Worm (Caenorhabditis elegans) whole organism, midembryonic: Measurements from ENCODE around the gene sel-12.

Experiments
- T22C8.4 ChIP-seq: fragments of 200-800 bp; sonication (Bioruptor generic); IDR thresholded peaks from 2 replicates; pipeline ENCODE4 v1.3.6; 2022; ENCODE audit warnings: missing genetic modification characterization, missing compliant biosample characterization
- flt-1 ChIP-seq: fragments of 200-800 bp; sonication (Bioruptor generic); IDR thresholded peaks from 2 replicates; pipeline ENCODE4 v1.3.6; 2022; ENCODE audit warnings: missing genetic modification characterization, missing compliant biosample characterization
- klf-2 ChIP-seq: fragments of 200-800 bp; sonication (Bioruptor generic); conservative IDR thresholded peaks from 2 replicates; pipeline ENCODE4 v1.3.6; 2022; ENCODE audit warnings: missing genetic modification reagents, missing genetic modification characterization, missing compliant biosample characterization
- med-1 ChIP-seq: sonication (generic microtip); optimal IDR thresholded peaks from 2 replicates; lab custom pipeline; 2017; ENCODE audit warnings: missing genetic modification characterization, mild to moderate bottlenecking, missing compliant biosample characterization, antibody characterized with exemption, missing genetic modification reagents; ENCODE audit not compliant: insufficient read depth
- tab-1 ChIP-seq: fragments of 200-800 bp; sonication (Bioruptor generic); IDR thresholded peaks from 2 replicates; pipeline ENCODE4 v1.3.6; 2022; ENCODE audit warnings: missing genetic modification characterization, missing compliant biosample characterization

DNA sequence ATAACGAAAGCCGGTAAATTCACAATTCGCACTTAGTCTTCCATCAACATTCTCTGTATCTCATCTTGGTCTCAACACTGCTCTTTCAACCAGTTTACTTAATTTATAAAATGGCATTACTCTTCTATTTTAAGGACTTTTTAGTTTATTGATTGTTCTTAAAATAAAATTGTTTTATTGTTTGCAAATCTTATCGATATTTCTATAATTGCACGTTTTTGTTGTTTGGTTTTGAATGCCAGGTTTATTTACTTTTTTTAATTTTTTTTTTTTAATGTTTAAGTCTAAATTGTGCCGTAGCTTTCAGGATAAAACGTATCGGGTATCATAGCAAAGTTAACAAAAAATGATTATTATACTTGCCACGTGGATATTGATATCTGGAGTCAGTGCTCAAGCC is 41.9 kb downstream of the sel-12 start, which contains the start of gene chil-10:
- TF ChIP-seq med-1 (GFP tag; lab: Kevin White, UChicago) (no peak), klf-2 (no peak), T22C8.4 (no peak), flt-1 (GFP tag; lab: Robert Waterston, UW) (no peak), tab-1 (no peak)
